Fruit fly (Drosophila melanogaster): ENCODE data around the gene mew.

DNA sequence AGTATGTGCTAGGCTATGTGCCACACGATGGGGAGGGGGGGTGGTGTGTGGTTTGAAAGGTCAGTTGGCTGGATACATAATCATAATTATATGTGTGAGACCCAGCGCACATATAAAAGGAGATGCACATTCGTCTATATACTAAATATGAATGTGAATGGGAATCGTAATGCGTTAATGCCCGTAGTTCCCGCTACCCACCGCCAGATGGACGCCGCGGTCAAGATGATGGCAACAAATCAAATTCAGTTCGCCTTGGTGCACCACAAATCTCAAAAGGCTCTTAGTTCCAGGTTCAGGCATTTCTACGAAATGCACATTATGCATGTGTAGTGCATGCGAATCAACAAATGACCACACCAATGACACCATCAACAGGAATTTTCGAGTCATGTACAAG lies 53.6 kb downstream of the mew start:
- TF ChIP-seq h (optimal IDR thresholded peaks at IDR 0.05) (no peak), Myc (optimal IDR thresholded peaks at IDR 0.05) (no peak), ttk (optimal IDR thresholded peaks at IDR 0.05) (no peak), psq (optimal IDR thresholded peaks at IDR 0.05) (no peak), insv (optimal IDR thresholded peaks at IDR 0.05) (no peak), Sin3A (optimal IDR thresholded peaks at IDR 0.05) (no peak)
